Worm (Caenorhabditis elegans) whole organism, L4 larva: ENCODE data around the gene fbxc-43.

Source experiments
- D1046.2 ChIP-seq: fragments of 200-800 bp; sonication (Bioruptor generic); IDR thresholded peaks from 2 replicates; pipeline ENCODE4 v1.3.6; 2022; ENCODE audit warnings: missing genetic modification characterization, missing compliant biosample characterization
- F37D6.2 ChIP-seq: sonication (generic microtip); optimal IDR thresholded peaks from 2 replicates; lab custom pipeline; 2016; ENCODE audit warnings: mild to moderate bottlenecking, missing genetic modification characterization, missing compliant biosample characterization
- F49E8.2 ChIP-seq: sonication (generic microtip); optimal IDR thresholded peaks from 2 replicates; lab custom pipeline; 2016; ENCODE audit warnings: missing compliant biosample characterization, mild to moderate bottlenecking, missing genetic modification characterization, borderline replicate concordance
- T26A8.4 ChIP-seq: fragments of 200-800 bp; sonication (Bioruptor generic); IDR thresholded peaks from 2 replicates; pipeline ENCODE4 v1.3.6; 2022; ENCODE audit warnings: missing genetic modification characterization, missing compliant biosample characterization
- Y48G9A.11 ChIP-seq: fragments of 200-800 bp; sonication (Bioruptor generic); IDR thresholded peaks from 2 replicates; pipeline ENCODE4 v1.3.6; 2022; ENCODE audit warnings: missing genetic modification reagents, missing genetic modification characterization, missing compliant biosample characterization
- aha-1 ChIP-seq: fragments of 150-350 bp; peaks from one replicate; lab custom pipeline; 2014; ENCODE audit warnings: missing biosample characterization, missing genetic modification characterization
- arid-1 ChIP-seq: fragments of 200-800 bp; sonication (Bioruptor generic); conservative IDR thresholded peaks from 2 replicates; pipeline ENCODE4 v1.3.6; 2022; ENCODE audit warnings: missing genetic modification reagents, missing genetic modification characterization, missing compliant biosample characterization
- ceh-20 ChIP-seq: fragments of 200-800 bp; sonication (Bioruptor generic); IDR thresholded peaks from 2 replicates; pipeline ENCODE4 v1.3.6; 2022; ENCODE audit warnings: missing genetic modification reagents, missing genetic modification characterization, missing compliant biosample characterization
- ceh-62 ChIP-seq: sonication (generic microtip); optimal IDR thresholded peaks from 2 replicates; lab custom pipeline; 2017; ENCODE audit warnings: missing biosample characterization, missing genetic modification characterization
- cey-2 ChIP-seq: sonication (generic microtip); optimal IDR thresholded peaks from 3 replicates; lab custom pipeline; 2017; ENCODE audit warnings: missing genetic modification characterization, mild to moderate bottlenecking, missing compliant biosample characterization, antibody characterized with exemption, borderline replicate concordance; ENCODE audit not compliant: insufficient read depth
- daf-16 ChIP-seq, 3 experiments: sonication (generic microtip); optimal IDR thresholded peaks; 2 replicates each; lab custom pipeline; 2016 to 2017; ENCODE audit warnings: missing genetic modification characterization in 3 of 3, missing genetic modification reagents in 3 of 3, mild to moderate bottlenecking in 2 of 3, missing compliant biosample characterization in 2 of 3, missing biosample characterization in 1 of 3, moderate library complexity in 1 of 3
- daf-19 ChIP-seq: fragments of 200-800 bp; sonication (Bioruptor generic); conservative IDR thresholded peaks from 2 replicates; pipeline ENCODE4 v1.3.6; 2022; ENCODE audit warnings: missing genetic modification characterization, missing compliant biosample characterization
- dmd-9 ChIP-seq: fragments of 200-800 bp; sonication (Bioruptor generic); IDR thresholded peaks from 2 replicates; pipeline ENCODE4 v1.3.6; 2022; ENCODE audit warnings: missing genetic modification reagents, missing genetic modification characterization, missing compliant biosample characterization
- dpl-1 ChIP-seq: fragments of 150-350 bp; optimal IDR thresholded peaks from 2 replicates; lab custom pipeline; 2014; ENCODE audit warnings: missing biosample characterization, missing genetic modification reagents, missing genetic modification characterization
- duxl-1 ChIP-seq: sonication (generic microtip); optimal IDR thresholded peaks from 2 replicates; lab custom pipeline; 2016; ENCODE audit warnings: mild to moderate bottlenecking, missing genetic modification characterization, moderate library complexity, missing compliant biosample characterization; ENCODE audit not compliant: poor library complexity
- dve-1 ChIP-seq: sonication (generic microtip); optimal IDR thresholded peaks from 2 replicates; lab custom pipeline; 2017; ENCODE audit warnings: antibody characterized with exemption, mild to moderate bottlenecking, missing genetic modification characterization, missing compliant biosample characterization; ENCODE audit not compliant: insufficient read depth
- egl-43 ChIP-seq: fragments of 200-800 bp; sonication (Bioruptor generic); IDR thresholded peaks from 2 replicates; pipeline ENCODE4 v1.3.6; 2022; ENCODE audit warnings: missing genetic modification reagents, missing genetic modification characterization, missing compliant biosample characterization
- fkh-10 ChIP-seq: fragments of 150-350 bp; optimal IDR thresholded peaks from 2 replicates; lab custom pipeline; 2014; ENCODE audit warnings: missing biosample characterization, missing genetic modification reagents, missing genetic modification characterization
- hif-1 ChIP-seq, 2 experiments: sonication (generic microtip); optimal IDR thresholded peaks; 2 replicates each; lab custom pipeline; 2016 to 2017; ENCODE audit warnings: missing compliant biosample characterization in 2 of 2, missing genetic modification characterization in 2 of 2, missing genetic modification reagents in 2 of 2, missing genotype in 2 of 2, mild to moderate bottlenecking in 1 of 2
- hmg-1.1 ChIP-seq: fragments of 200-800 bp; sonication (Bioruptor generic); IDR thresholded peaks from 2 replicates; pipeline ENCODE4 v1.3.6; 2022; ENCODE audit warnings: missing genetic modification reagents, missing genetic modification characterization, missing compliant biosample characterization
- lin-38 ChIP-seq: fragments of 200-800 bp; sonication (Bioruptor generic); IDR thresholded peaks from 2 replicates; pipeline ENCODE4 v1.3.6; 2022; ENCODE audit warnings: missing genetic modification reagents, missing genetic modification characterization, missing compliant biosample characterization
- lsy-2 ChIP-seq, 2 experiments: fragments of 150-350 bp in 1 of 2; sonication (generic microtip) in 1 of 2; optimal IDR thresholded peaks; 2 replicates each; lab custom pipeline; 2014 to 2017; ENCODE audit warnings: missing biosample characterization in 2 of 2, missing genetic modification characterization in 2 of 2
- madf-5 ChIP-seq, 2 experiments: fragments of 200-800 bp; sonication (Bioruptor generic); IDR thresholded peaks; 2 replicates each; pipeline ENCODE4 v1.3.6; 2022; ENCODE audit warnings: missing compliant biosample characterization in 2 of 2, missing genetic modification characterization in 2 of 2
- madf-9 ChIP-seq: fragments of 200-800 bp; sonication (Bioruptor generic); conservative IDR thresholded peaks from 2 replicates; pipeline ENCODE4 v1.3.6; 2022; ENCODE audit warnings: missing genetic modification reagents, missing genetic modification characterization, missing compliant biosample characterization
- mep-1 ChIP-seq: fragments of 150-350 bp; sonication (generic microtip); optimal IDR thresholded peaks from 3 replicates; lab custom pipeline; 2014; ENCODE audit warnings: missing biosample characterization, missing genetic modification characterization
- mes-2 ChIP-seq: sonication (generic microtip); optimal IDR thresholded peaks from 2 replicates; lab custom pipeline; 2016; ENCODE audit warnings: missing genotype, mild to moderate bottlenecking, missing genetic modification characterization, missing compliant biosample characterization; ENCODE audit not compliant: poor library complexity, severe bottlenecking
- nhr-11 ChIP-seq: fragments of 150-350 bp; optimal IDR thresholded peaks from 2 replicates; lab custom pipeline; 2014; ENCODE audit warnings: missing biosample characterization, missing genetic modification characterization
- nhr-41 ChIP-seq: fragments of 200-800 bp; sonication (Bioruptor generic); IDR thresholded peaks from 2 replicates; pipeline ENCODE4 v1.3.6; 2022; ENCODE audit warnings: missing genetic modification reagents, missing genetic modification characterization, missing compliant biosample characterization
- nhr-6 ChIP-seq: fragments of 150-350 bp; optimal IDR thresholded peaks from 2 replicates; lab custom pipeline; 2014; ENCODE audit warnings: missing biosample characterization, missing genetic modification characterization
- pha-4 ChIP-seq, 2 experiments: fragments of 150-350 bp in 1 of 2; fragments of 200-800 bp in 1 of 2; sonication (Bioruptor generic) in 1 of 2; IDR thresholded peaks in 1 of 2; optimal IDR thresholded peaks in 1 of 2; 2 replicates each; pipeline versions ENCODE4 v1.3.6 to Lab custom; 2014 to 2022; ENCODE audit warnings: missing genetic modification characterization in 2 of 2, missing genetic modification reagents in 2 of 2, missing biosample characterization in 1 of 2, missing compliant biosample characterization in 1 of 2
- rbr-2 ChIP-seq: sonication (generic microtip); optimal IDR thresholded peaks from 2 replicates; lab custom pipeline; 2016; ENCODE audit warnings: missing genotype, missing genetic modification characterization, missing compliant biosample characterization
- saeg-2 ChIP-seq: fragments of 200-800 bp; sonication (Bioruptor generic); IDR thresholded peaks from 2 replicates; pipeline ENCODE4 v1.3.6; 2022; ENCODE audit warnings: missing genetic modification reagents, missing genetic modification characterization, missing compliant biosample characterization
- snpc-1.2 ChIP-seq: fragments of 200-800 bp; sonication (Bioruptor generic); IDR thresholded peaks from 2 replicates; pipeline ENCODE4 v1.3.6; 2022; ENCODE audit warnings: missing genetic modification reagents, missing genetic modification characterization, missing compliant biosample characterization
- spr-3 ChIP-seq: fragments of 200-800 bp; sonication (Bioruptor generic); optimal IDR thresholded peaks from 2 replicates; lab custom pipeline; 2018; ENCODE audit warnings: mild to moderate bottlenecking, missing genetic modification characterization, missing compliant biosample characterization
- unc-130 ChIP-seq: sonication (generic microtip); optimal IDR thresholded peaks from 2 replicates; lab custom pipeline; 2016; ENCODE audit warnings: missing genetic modification reagents, missing genetic modification characterization, missing compliant biosample characterization
- unc-62 ChIP-seq, 3 experiments: fragments of 150-350 bp in 1 of 3; sonication (generic microtip); optimal IDR thresholded peaks in 2 of 3; peaks in 1 of 3; 1 replicate in 1 of 3; 2 replicates in 2 of 3; lab custom pipeline; 2014 to 2017; ENCODE audit warnings: missing biosample characterization in 3 of 3, missing genetic modification characterization in 3 of 3, missing genetic modification reagents in 3 of 3, missing genotype in 1 of 3
- vab-7 ChIP-seq: fragments of 200-800 bp; sonication (Bioruptor generic); IDR thresholded peaks from 2 replicates; pipeline ENCODE4 v1.3.6; 2022; ENCODE audit warnings: missing genetic modification reagents, missing genetic modification characterization, missing compliant biosample characterization
- zag-1 ChIP-seq: fragments of 150-350 bp; optimal IDR thresholded peaks from 2 replicates; lab custom pipeline; 2014; ENCODE audit warnings: missing biosample characterization, missing genetic modification characterization
- zfp-3 ChIP-seq: fragments of 200-800 bp; sonication (Bioruptor generic); conservative IDR thresholded peaks from 2 replicates; pipeline ENCODE4 v1.3.6; 2022; ENCODE audit warnings: missing genetic modification reagents, missing genetic modification characterization, missing compliant biosample characterization
- zip-2 ChIP-seq: fragments of 150-350 bp; optimal IDR thresholded peaks from 2 replicates; lab custom pipeline; 2014; ENCODE audit warnings: missing biosample characterization, missing genetic modification characterization

Gene fbxc-43

ce11 chrII:4238963-4239362 lies 3.2 kb upstream of the fbxc-43 start:
- TF ChIP-seq Y48G9A.11 (GFP tag; lab: Robert Waterston, UW): no peak
- no peak for TF ChIP-seq vab-7
- no peak for TF ChIP-seq nhr-11 (tag; lab: Kevin White, UChicago)

- TF ChIP-seq dpl-1 (GFP tag; lab: Kevin White, UChicago) (peak; percentile 0), lin-38 (peak; percentile 64), snpc-1.2 (0 out of 2 replicates have a peak, but pooled peaks have one; percentile 22), nhr-6 (tag; lab: Kevin White, UChicago) (no peak), mep-1 (tag; lab: Kevin White, UChicago) (peak; percentile 39), ceh-62 (tag; lab: Kevin White, UChicago) (no peak), hif-1 (tag; optimal IDR thresholded peaks at IDR 0.05; lab: Kevin White, UChicago) (peak in 1 of 2 experiments; percentile 15), cey-2 (no peak), fkh-10 (GFP tag; lab: Kevin White, UChicago) (no peak), aha-1 (tag; lab: Kevin White, UChicago) (peak; percentile 70), mes-2 (tag; lab: Kevin White, UChicago) (peak; percentile 90), madf-5 (GFP tag; IDR thresholded peaks at IDR 0.05; lab: Robert Waterston, UW) (no peak), Y48G9A.11 (GFP tag; lab: Robert Waterston, UW) (0 out of 2 replicates have a peak, but pooled peaks have one; percentile 14), rbr-2 (tag; lab: Kevin White, UChicago) (peak; percentile 20), unc-130 (GFP tag; lab: Kevin White, UChicago) (peak; percentile 72), F37D6.2 (tag; lab: Kevin White, UChicago) (no peak), daf-16 (GFP tag; optimal IDR thresholded peaks at IDR 0.05; lab: Kevin White, UChicago) (peak in 1 of 2 experiments; percentile 3), daf-16 (tag; optimal IDR thresholded peaks at IDR 0.05; lab: Kevin White, UChicago) (peak; percentile 32), pha-4 (GFP tag; IDR thresholded peaks at IDR 0.05; lab: Robert Waterston, UW) (peak; percentile 29; the same call in 1 of the 2 replicates), pha-4 (tag; optimal IDR thresholded peaks at IDR 0.05; lab: Kevin White, UChicago) (no peak), lsy-2 (tag; optimal IDR thresholded peaks at IDR 0.05; lab: Kevin White, UChicago) (peak in 1 of 2 experiments; percentile 62), hmg-1.1 (GFP tag; lab: Robert Waterston, UW) (peak; percentile 59)
Observed at ce11 chrII:4237701-4238214, 2.0 kb upstream of the fbxc-43 start, which contains the start of the genes fbxc-44 and C16A11.2. TSS of gene fbxc-44 (minus strand) at chrII:4237751. TSS of gene C16A11.2 (plus strand) at chrII:4238203.

- no peak for TF ChIP-seq zag-1
- no peak for TF ChIP-seq ceh-20 (GFP tag; lab: Robert Waterston, UW)
- TF ChIP-seq madf-9 (GFP tag; lab: Robert Waterston, UW): no peak
- TF ChIP-seq dmd-9 (GFP tag; lab: Robert Waterston, UW): no peak
- TF ChIP-seq ceh-62 (tag; lab: Kevin White, UChicago): no peak
- peak; percentile 42 for TF ChIP-seq aha-1 (tag; lab: Kevin White, UChicago)
- TF ChIP-seq Y48G9A.11 (GFP tag; lab: Robert Waterston, UW): no peak
- no peak for TF ChIP-seq nhr-41 (GFP tag; lab: Robert Waterston, UW)
- TF ChIP-seq zip-2 (tag; lab: Kevin White, UChicago): no peak
- TF ChIP-seq unc-62 (GFP tag; optimal IDR thresholded peaks at IDR 0.05 in 1 of 2; lab: Kevin White, UChicago): peak in 1 of 2 experiments; percentile 60
- TF ChIP-seq unc-62 (tag; optimal IDR thresholded peaks at IDR 0.05; lab: Kevin White, UChicago): no peak
Observed at ce11 chrII:4230816-4231435, 4.9 kb downstream of the fbxc-43 start, which contains the start of gene C16A11.10. TSS of gene C16A11.10 (plus strand) at chrII:4231385.

ce11 chrII:4229106-4229708 lies 6.6 kb downstream of the fbxc-43 start, which contains the start of gene C16A11.3:
TSS of gene C16A11.3 (plus strand) at chrII:4229545.
- TF ChIP-seq arid-1 (peak; percentile 41; the same call in 1 of the 2 replicates), F49E8.2 (tag; lab: Kevin White, UChicago) (peak; percentile 79), zfp-3 (0 out of 2 replicates have a peak, but pooled peaks have one; percentile 28), cey-2 (no peak), daf-19 (GFP tag; lab: Robert Waterston, UW) (no peak), unc-130 (GFP tag; lab: Kevin White, UChicago) (peak; percentile 58), saeg-2 (no peak), duxl-1 (tag; lab: Kevin White, UChicago) (no peak), egl-43 (GFP tag; lab: Robert Waterston, UW) (no peak), D1046.2 (GFP tag; lab: Robert Waterston, UW) (no peak), nhr-41 (GFP tag; lab: Robert Waterston, UW) (no peak), T26A8.4 (GFP tag; lab: Robert Waterston, UW) (no peak), dve-1 (tag; lab: Kevin White, UChicago) (no peak), spr-3 (GFP tag; lab: Kevin White, UChicago) (no peak)
